Fruit fly (Drosophila melanogaster): ENCODE results near the gene CG14367.

- TF ChIP-seq woc (GFP tag; optimal IDR thresholded peaks at IDR 0.05) (no peak), fru (GFP tag; optimal IDR thresholded peaks at IDR 0.05) (no peak), Mio (GFP tag; optimal IDR thresholded peaks at IDR 0.05) (no peak), CG9705 (GFP tag; optimal IDR thresholded peaks at IDR 0.05) (no peak), sv (GFP tag; optimal IDR thresholded peaks at IDR 0.05) (no peak)
These were observed 16.0 kb downstream of the CG14367 start, which contains the start of gene Argp for dm6 chr3R:13709839-13710238.
